Fruit fly (Drosophila melanogaster) whole organism, wandering third instar larva: ENCODE data around the gene CG11836.

ENCODE experiments used
- Abd-B ChIP-seq: fragments of >200 bp; optimal IDR thresholded peaks from 2 replicates; lab custom pipeline; 2017; ENCODE audit warnings: missing biosample characterization, missing genetic modification characterization
- Dif ChIP-seq: fragments of 200-275, 200-300 bp; sonication (Bioruptor generic); optimal IDR thresholded peaks from 2 replicates; lab custom pipeline; 2018; ENCODE audit warnings: missing biosample characterization, missing genetic modification characterization; ENCODE audit not compliant: partially characterized antibody
- Hr78 ChIP-seq: fragments of >200 bp; optimal IDR thresholded peaks from 2 replicates; lab custom pipeline; 2017; ENCODE audit warnings: missing biosample characterization, missing genetic modification characterization
- Rel ChIP-seq, 2 experiments: fragments of 200-800 bp; sonication (Bioruptor generic) in 1 of 2; optimal IDR thresholded peaks; 2 replicates in 1 of 2; 3 replicates in 1 of 2; lab custom pipeline; 2016 to 2019; ENCODE audit warnings: mild to moderate bottlenecking in 2 of 2, missing biosample characterization in 2 of 2, missing genetic modification characterization in 2 of 2, moderate library complexity in 1 of 2
- Vsx2 ChIP-seq: fragments of 200-300, 225-300 bp; sonication (Bioruptor generic); optimal IDR thresholded peaks from 2 replicates; lab custom pipeline; 2018; ENCODE audit warnings: missing biosample characterization, missing genetic modification characterization; ENCODE audit not compliant: partially characterized antibody
- brk ChIP-seq: fragments of 200-800 bp; sonication (Bioruptor generic); optimal IDR thresholded peaks from 2 replicates; lab custom pipeline; 2016; ENCODE audit warnings: missing biosample characterization, mild to moderate bottlenecking, missing genetic modification characterization
- h ChIP-seq: fragments of 200-800 bp; sonication (Bioruptor generic); optimal IDR thresholded peaks from 3 replicates; lab custom pipeline; 2016; ENCODE audit warnings: missing biosample characterization, mild to moderate bottlenecking, missing genetic modification characterization
- sv ChIP-seq: fragments of 200-800 bp; sonication (Bioruptor generic); optimal IDR thresholded peaks from 3 replicates; lab custom pipeline; 2016; ENCODE audit warnings: missing biosample characterization, missing genetic modification characterization
- tai ChIP-seq: sonication (Bioruptor generic); optimal IDR thresholded peaks from 2 replicates; lab custom pipeline; 2016; ENCODE audit warnings: missing biosample characterization, missing genetic modification characterization

dm6 chr3R:25060462-25060861, 10.5 kb upstream of the CG11836 start:
- TF ChIP-seq Vsx2 (no peak), h (GFP tag; lab: Kevin White, UChicago) (no peak), Abd-B (GFP tag; lab: Kevin White, UChicago) (no peak), brk (no peak), Dif (no peak), Hr78 (GFP tag; lab: Kevin White, UChicago) (no peak), sv (GFP tag; lab: Kevin White, UChicago) (no peak), Rel (GFP tag; optimal IDR thresholded peaks at IDR 0.05; lab: Kevin White, UChicago) (no peak), Rel (tag; optimal IDR thresholded peaks at IDR 0.05; lab: Kevin White, UChicago) (no peak), tai (GFP tag; lab: Kevin White, UChicago) (no peak)
